Worm (Caenorhabditis elegans): ENCODE results near the gene dlg-1.

DNA sequence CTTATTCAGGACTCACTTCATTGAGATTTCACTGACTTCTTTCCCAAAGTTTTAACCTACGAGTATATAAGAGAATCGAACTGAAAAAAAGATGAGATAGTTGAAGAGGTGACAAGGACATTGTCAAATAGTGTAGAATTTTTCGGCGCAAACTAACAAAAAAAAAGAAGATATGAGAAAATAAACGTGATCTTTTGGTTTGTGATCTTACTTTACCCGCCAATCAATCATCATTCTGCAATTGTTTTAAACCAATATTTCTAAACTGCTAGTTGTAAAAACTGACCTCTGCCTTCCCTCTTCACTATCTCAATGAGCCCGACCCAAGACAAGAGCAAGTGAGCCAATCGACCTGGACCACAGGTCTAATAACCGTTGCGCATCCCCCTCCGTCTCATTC lies 13.4 kb upstream of the dlg-1 start:
- no peak for TF ChIP-seq sptf-1 (tag; optimal IDR thresholded peaks at IDR 0.05)
- no peak for TF ChIP-seq pqm-1 (tag; optimal IDR thresholded peaks at IDR 0.05)
- no peak for TF ChIP-seq nhr-11 (tag; optimal IDR thresholded peaks at IDR 0.05)
- no peak for TF ChIP-seq rnt-1 (tag; optimal IDR thresholded peaks at IDR 0.05)
